Fruit fly (Drosophila melanogaster) whole organism, embryonic: ENCODE measurements around the gene CG10165.
A peak's percentile ranks its signal among the peaks of the same experiment; 100 is the strongest.

Experiments used
- Atf-2 ChIP-seq: fragments of 200-800 bp; sonication (Bioruptor generic); optimal IDR thresholded peaks from 2 replicates; lab custom pipeline; 2016; ENCODE audit warnings: missing biosample characterization, missing genetic modification characterization
- CG10267 ChIP-seq: fragments of 200-800 bp; sonication (Bioruptor generic); optimal IDR thresholded peaks from 2 replicates; lab custom pipeline; 2018; ENCODE audit warnings: missing biosample characterization, mild to moderate bottlenecking, missing genetic modification characterization, moderate library complexity
- CG10321 ChIP-seq: fragments of 200-800 bp; sonication (Bioruptor generic); IDR thresholded peaks from 2 replicates; pipeline ENCODE4 v1.3.6; 2022; ENCODE audit warnings: missing biosample characterization, missing genetic modification characterization
- CG12104 ChIP-seq: fragments of 200-800 bp; sonication (Bioruptor generic); optimal IDR thresholded peaks from 3 replicates; lab custom pipeline; 2016; ENCODE audit warnings: missing biosample characterization, missing genetic modification characterization
- CG17802 ChIP-seq: fragments of 200-800 bp; sonication (Bioruptor generic); optimal IDR thresholded peaks from 2 replicates; lab custom pipeline; 2018; ENCODE audit warnings: missing biosample characterization, mild to moderate bottlenecking, missing genetic modification characterization, moderate library complexity
- CG2202 ChIP-seq: fragments of 200-800 bp; sonication (Bioruptor generic); optimal IDR thresholded peaks from 2 replicates; lab custom pipeline; 2018; ENCODE audit warnings: missing biosample characterization, mild to moderate bottlenecking, missing genetic modification characterization
- CG33557 ChIP-seq: fragments of 200-800 bp; sonication (Bioruptor generic); optimal IDR thresholded peaks from 2 replicates; lab custom pipeline; 2019; ENCODE audit warnings: missing biosample characterization, mild to moderate bottlenecking, missing genetic modification characterization, moderate library complexity
- CG3407 ChIP-seq: fragments of 200-800 bp; sonication (Bioruptor generic); optimal IDR thresholded peaks from 2 replicates; lab custom pipeline; 2018; ENCODE audit warnings: missing biosample characterization, mild to moderate bottlenecking, missing genetic modification characterization
- CG4360 ChIP-seq: fragments of 200-800 bp; sonication (Bioruptor generic); IDR thresholded peaks from 2 replicates; pipeline ENCODE4 v1.3.6; 2022; ENCODE audit warnings: missing biosample characterization, missing genetic modification characterization
- CG4404 ChIP-seq: fragments of 200-800 bp; sonication (Bioruptor generic); IDR thresholded peaks from 2 replicates; pipeline ENCODE4 v1.3.6; 2022; ENCODE audit warnings: missing biosample characterization, missing genetic modification characterization
- CG4424 ChIP-seq: fragments of 200-800 bp; sonication (Bioruptor generic); optimal IDR thresholded peaks from 3 replicates; lab custom pipeline; 2016; ENCODE audit warnings: missing biosample characterization, missing genetic modification characterization
- CG6654 ChIP-seq: fragments of 200-800 bp; sonication (Bioruptor generic); optimal IDR thresholded peaks from 2 replicates; lab custom pipeline; 2017; ENCODE audit warnings: missing biosample characterization, mild to moderate bottlenecking, missing genetic modification characterization
- CG6683 ChIP-seq: fragments of 200-800 bp; sonication (Bioruptor generic); optimal IDR thresholded peaks from 2 replicates; lab custom pipeline; 2017; ENCODE audit warnings: missing biosample characterization, mild to moderate bottlenecking, missing genetic modification characterization, missing genetic modification reagents
- CG9876 ChIP-seq: fragments of 200-800 bp; sonication (Bioruptor generic); optimal IDR thresholded peaks from 2 replicates; lab custom pipeline; 2016; ENCODE audit warnings: missing biosample characterization, missing genetic modification characterization
- D ChIP-seq, 2 experiments: fragments of 200-800 bp in 1 of 2; fragments of >200 bp in 1 of 2; sonication (Bioruptor generic) in 1 of 2; optimal IDR thresholded peaks; 2 replicates in 1 of 2; 3 replicates in 1 of 2; lab custom pipeline; 2017; ENCODE audit warnings: mild to moderate bottlenecking in 1 of 2, missing biosample characterization in 1 of 2, missing genetic modification characterization in 1 of 2, missing genetic modification reagents in 1 of 2
- D19A ChIP-seq: fragments of 200-800 bp; optimal IDR thresholded peaks from 3 replicates; lab custom pipeline; 2019; ENCODE audit warnings: missing biosample characterization, mild to moderate bottlenecking, missing genetic modification characterization, moderate library complexity
- Doc2 ChIP-seq: fragments of 200-800 bp; sonication (Bioruptor generic); IDR thresholded peaks from 2 replicates; pipeline ENCODE4 v1.3.6; 2022; ENCODE audit warnings: missing biosample characterization, missing genetic modification characterization
- HLH3B ChIP-seq: fragments of 200-800 bp; sonication (Bioruptor generic); IDR thresholded peaks from 2 replicates; pipeline ENCODE4 v1.3.6; 2022; ENCODE audit warnings: missing biosample characterization, missing genetic modification characterization
- HmgZ ChIP-seq: fragments of 200-800 bp; sonication (Bioruptor generic); optimal IDR thresholded peaks from 2 replicates; lab custom pipeline; 2018; ENCODE audit warnings: missing biosample characterization, mild to moderate bottlenecking, missing genetic modification characterization
- Hmx ChIP-seq: fragments of 200-800 bp; sonication (Bioruptor generic); optimal IDR thresholded peaks from 2 replicates; lab custom pipeline; 2016; ENCODE audit warnings: missing biosample characterization, missing genetic modification characterization
- Hr3 ChIP-seq: fragments of 200-800 bp; sonication (Bioruptor generic); optimal IDR thresholded peaks from 3 replicates; lab custom pipeline; 2016; ENCODE audit warnings: missing biosample characterization, missing genetic modification characterization
- Hsf ChIP-seq: fragments of 200-800 bp; sonication (Bioruptor generic); optimal IDR thresholded peaks from 3 replicates; lab custom pipeline; 2016; ENCODE audit warnings: missing biosample characterization, missing genetic modification characterization
- MTF-1 ChIP-seq: fragments of 200-800 bp; sonication (Bioruptor generic); optimal IDR thresholded peaks from 2 replicates; lab custom pipeline; 2018; ENCODE audit warnings: missing biosample characterization, mild to moderate bottlenecking, missing genetic modification characterization, borderline replicate concordance
- Med ChIP-seq: fragments of 200-800 bp; sonication (Bioruptor generic); peaks from one replicate; lab custom pipeline; 2016; ENCODE audit warnings: missing biosample characterization, missing genetic modification characterization, mild to moderate bottlenecking, inconsistent platforms, moderate library complexity
- NC2α ChIP-seq: fragments of 200-800 bp; sonication (Bioruptor generic); optimal IDR thresholded peaks from 2 replicates; lab custom pipeline; 2016; ENCODE audit warnings: missing biosample characterization, missing genetic modification characterization
- Ravus ChIP-seq: fragments of 200-800 bp; sonication (Bioruptor generic); IDR thresholded peaks from 2 replicates; pipeline ENCODE4 v1.3.6; 2022; ENCODE audit warnings: missing biosample characterization, missing genetic modification characterization
- Sry-β ChIP-seq: fragments of 200-800 bp; sonication (Bioruptor generic); optimal IDR thresholded peaks from 2 replicates; lab custom pipeline; 2018; ENCODE audit warnings: missing biosample characterization, mild to moderate bottlenecking, missing genetic modification characterization, moderate library complexity
- Sry-δ ChIP-seq: fragments of 200-800 bp; sonication (Bioruptor generic); optimal IDR thresholded peaks from 2 replicates; lab custom pipeline; 2016; ENCODE audit warnings: missing biosample characterization, missing genetic modification characterization
- Xbp1 ChIP-seq: fragments of 200-800 bp; sonication (Bioruptor generic); optimal IDR thresholded peaks from 3 replicates; lab custom pipeline; 2016; ENCODE audit warnings: missing biosample characterization, mild to moderate bottlenecking, missing genetic modification characterization
- caup ChIP-seq: fragments of 200-800 bp; sonication (Bioruptor generic); optimal IDR thresholded peaks from 3 replicates; lab custom pipeline; 2017; ENCODE audit warnings: missing biosample characterization, mild to moderate bottlenecking, missing genetic modification characterization, moderate library complexity; ENCODE audit not compliant: severe bottlenecking
- eyg ChIP-seq: fragments of 200-800 bp; sonication (Bioruptor generic); optimal IDR thresholded peaks from 3 replicates; lab custom pipeline; 2016; ENCODE audit warnings: missing biosample characterization, missing genetic modification characterization
- gt ChIP-seq: fragments of 200-800 bp; sonication (Bioruptor generic); IDR thresholded peaks from 2 replicates; pipeline ENCODE4 v1.3.6; 2022; ENCODE audit warnings: missing biosample characterization, missing genetic modification characterization
- insv ChIP-seq, 2 experiments: fragments of 200-800 bp; sonication (Bioruptor generic); optimal IDR thresholded peaks; 3 replicates each; lab custom pipeline; 2016 to 2018; ENCODE audit warnings: missing biosample characterization in 2 of 2, missing genetic modification characterization in 2 of 2
- prd ChIP-seq, 3 experiments: fragments of >200 bp in 2 of 3; fragments of 200-800 bp in 1 of 3; sonication (Bioruptor generic) in 1 of 3; optimal IDR thresholded peaks in 2 of 3; IDR thresholded peaks in 1 of 3; 2 replicates in 2 of 3; 3 replicates in 1 of 3; pipeline versions ENCODE4 v1.3.6 to Lab custom; 2017 to 2022; ENCODE audit warnings: missing biosample characterization in 1 of 3, missing genetic modification characterization in 1 of 3
- salm ChIP-seq: fragments of 200-800 bp; sonication (Bioruptor generic); optimal IDR thresholded peaks from 2 replicates; lab custom pipeline; 2018; ENCODE audit warnings: missing biosample characterization, mild to moderate bottlenecking, missing genetic modification characterization
- slbo ChIP-seq: fragments of 200-800 bp; sonication (Bioruptor generic); IDR thresholded peaks from 2 replicates; pipeline ENCODE4 v1.3.6; 2022; ENCODE audit warnings: missing biosample characterization, missing genetic modification characterization
- sna ChIP-seq: fragments of 200-800 bp; sonication (Bioruptor generic); IDR thresholded peaks from 2 replicates; pipeline ENCODE4 v1.3.6; 2022; ENCODE audit warnings: missing biosample characterization, missing genetic modification characterization; ENCODE audit not compliant: partially characterized antibody
- trem ChIP-seq: fragments of 200-800 bp; optimal IDR thresholded peaks from 3 replicates; lab custom pipeline; 2019; ENCODE audit warnings: missing biosample characterization, mild to moderate bottlenecking, missing genetic modification characterization, moderate library complexity
- tx ChIP-seq: fragments of 200-800 bp; sonication (Bioruptor generic); optimal IDR thresholded peaks from 2 replicates; lab custom pipeline; 2016; ENCODE audit warnings: missing biosample characterization, missing genetic modification characterization
- wdn ChIP-seq: fragments of 200-800 bp; sonication (Bioruptor generic); IDR thresholded peaks from 2 replicates; pipeline ENCODE4 v1.3.6; 2022; ENCODE audit warnings: missing biosample characterization, missing genetic modification characterization
- wor ChIP-seq: fragments of 200-800 bp; sonication (Bioruptor generic); IDR thresholded peaks from 2 replicates; pipeline ENCODE4 v1.3.6; 2022; ENCODE audit warnings: missing biosample characterization, missing genetic modification characterization

Gene CG10165

DNA sequence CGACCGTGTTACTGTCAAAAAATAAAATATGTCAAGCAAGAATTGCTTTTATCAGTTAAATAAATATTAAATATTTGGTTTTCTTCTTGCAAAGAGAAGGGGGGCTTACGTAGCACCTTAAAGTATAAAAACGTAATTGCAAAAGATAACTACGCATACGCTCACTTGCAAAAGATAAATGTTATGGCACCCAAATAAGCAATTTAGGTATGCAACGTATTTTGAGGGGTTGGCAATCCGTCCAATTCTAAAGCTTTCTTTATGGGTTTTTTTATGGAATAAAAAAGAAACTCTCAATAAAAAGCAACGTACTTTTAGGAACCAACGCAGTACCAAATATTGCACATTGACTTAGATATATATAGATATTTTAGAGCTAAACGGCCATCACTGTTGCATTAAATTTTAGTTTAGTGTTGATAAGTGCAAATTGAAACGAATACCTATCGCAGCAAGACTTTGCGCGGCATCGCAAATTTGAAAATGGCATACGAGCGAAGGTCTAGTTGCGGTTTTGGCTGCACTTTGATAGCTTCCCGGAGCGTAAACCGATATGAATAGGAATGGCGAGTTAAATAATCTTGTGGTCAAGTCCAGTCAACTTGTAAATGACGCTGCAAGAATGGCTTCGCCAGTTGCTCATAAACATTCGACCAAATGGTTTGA is 35.3 kb upstream of the CG10165 start, which contains the start of gene CG13077 (continued):
- TF ChIP-seq Sry-β (peak; percentile 84), wor (GFP tag; lab: Robert Waterston, UW) (no peak), Doc2 (GFP tag; lab: Robert Waterston, UW) (no peak), CG6683 (GFP tag; lab: Kevin White, UChicago) (no peak), HLH3B (GFP tag; lab: Robert Waterston, UW) (no peak), caup (GFP tag; lab: Kevin White, UChicago) (no peak), CG12104 (GFP tag; lab: Kevin White, UChicago) (no peak), MTF-1 (GFP tag; lab: Kevin White, UChicago) (no peak), prd (optimal IDR thresholded peaks at IDR 0.05; lab: Kevin White, UChicago) (no peak), prd (GFP tag; IDR thresholded peaks at IDR 0.05; lab: Robert Waterston, UW) (no peak), Xbp1 (GFP tag; lab: Kevin White, UChicago) (no peak), Sry-δ (GFP tag; lab: Kevin White, UChicago) (no peak), CG10321 (no peak), Med (GFP tag; lab: Kevin White, UChicago) (peak; percentile 64), Atf-2 (no peak), Ravus (GFP tag; lab: Robert Waterston, UW) (no peak), Hsf (no peak), CG4404 (GFP tag; lab: Robert Waterston, UW) (no peak), CG9876 (GFP tag; lab: Kevin White, UChicago) (no peak), gt (no peak), CG33557 (GFP tag; lab: Kevin White, UChicago) (no peak), sna (GFP tag; lab: Robert Waterston, UW) (peak; percentile 47; the same call in 1 of the 2 replicates), D (optimal IDR thresholded peaks at IDR 0.05; lab: Kevin White, UChicago) (no peak), D (GFP tag; optimal IDR thresholded peaks at IDR 0.05; lab: Kevin White, UChicago) (no peak), tx (no peak), salm (tag; lab: Kevin White, UChicago) (no peak), Hmx (GFP tag; lab: Kevin White, UChicago) (no peak), insv (GFP tag; optimal IDR thresholded peaks at IDR 0.05; lab: Kevin White, UChicago) (no peak), CG17802 (tag; lab: Kevin White, UChicago) (no peak), HmgZ (tag; lab: Kevin White, UChicago) (no peak), CG2202 (no peak), CG3407 (GFP tag; lab: Kevin White, UChicago) (no peak), slbo (no peak), CG10267 (tag; lab: Kevin White, UChicago) (peak; percentile 87), D19A (tag; lab: Kevin White, UChicago) (no peak), CG4360 (GFP tag; lab: Robert Waterston, UW) (no peak), CG4424 (GFP tag; lab: Kevin White, UChicago) (no peak), trem (peak; percentile 14), eyg (GFP tag; lab: Kevin White, UChicago) (no peak), wdn (no peak), Hr3 (GFP tag; lab: Kevin White, UChicago) (no peak), NC2α (GFP tag; lab: Kevin White, UChicago) (no peak), CG6654 (GFP tag; lab: Kevin White, UChicago) (no peak)
- TF ChIP-seq, all 482 proteins: peak for 34
